Worm (Caenorhabditis elegans) whole organism, dauer: ENCODE results near the gene nft-1.

ENCODE experiments used
- unc-62 ChIP-seq: sonication (generic microtip); optimal IDR thresholded peaks from 2 replicates; lab custom pipeline; 2017; ENCODE audit warnings: missing biosample characterization, missing genetic modification reagents, missing genetic modification characterization

Gene nft-1

ce11 chrIII:11915666-11916065 is 8.0 kb upstream of the nft-1 start, which contains the start of the genes ndab-1 and npp-16:
Gene ndab-1, minus strand, starts transcription at chrIII:11915712.
Gene npp-16, plus strand, starts transcription at chrIII:11915928.
- TF ChIP-seq unc-62 (GFP tag; lab: Kevin White, UChicago) = no peak

DNA sequence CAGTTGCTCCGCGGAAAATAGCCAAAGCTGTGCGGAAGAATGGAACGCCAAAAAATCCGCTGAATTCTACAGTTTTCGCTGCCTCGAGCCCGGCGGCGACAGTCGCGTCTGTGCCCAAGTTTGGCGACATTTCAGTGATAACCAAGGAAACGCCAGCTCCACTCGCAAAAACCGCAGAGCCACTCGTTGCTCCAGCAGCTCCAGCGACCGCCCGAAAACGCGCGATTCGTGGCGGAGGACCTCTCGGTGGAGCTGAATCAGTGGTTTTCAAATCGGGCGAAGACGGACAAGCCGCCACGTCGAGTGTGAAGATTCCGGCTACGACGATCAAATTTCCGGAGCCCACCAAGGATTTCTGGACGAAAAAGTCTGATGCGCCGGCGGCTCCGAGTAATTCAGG is 7.4 kb upstream of the nft-1 start:
- TF ChIP-seq unc-62 (GFP tag; lab: Kevin White, UChicago) = no peak

ce11 chrIII:11917090-11917489 is 6.6 kb upstream of the nft-1 start:
- TF ChIP-seq unc-62 (GFP tag; lab: Kevin White, UChicago) = no peak

- TF ChIP-seq unc-62 (GFP tag; lab: Kevin White, UChicago) = no peak
Observed at ce11 chrIII:11917525-11917924, 6.2 kb upstream of the nft-1 start.

DNA sequence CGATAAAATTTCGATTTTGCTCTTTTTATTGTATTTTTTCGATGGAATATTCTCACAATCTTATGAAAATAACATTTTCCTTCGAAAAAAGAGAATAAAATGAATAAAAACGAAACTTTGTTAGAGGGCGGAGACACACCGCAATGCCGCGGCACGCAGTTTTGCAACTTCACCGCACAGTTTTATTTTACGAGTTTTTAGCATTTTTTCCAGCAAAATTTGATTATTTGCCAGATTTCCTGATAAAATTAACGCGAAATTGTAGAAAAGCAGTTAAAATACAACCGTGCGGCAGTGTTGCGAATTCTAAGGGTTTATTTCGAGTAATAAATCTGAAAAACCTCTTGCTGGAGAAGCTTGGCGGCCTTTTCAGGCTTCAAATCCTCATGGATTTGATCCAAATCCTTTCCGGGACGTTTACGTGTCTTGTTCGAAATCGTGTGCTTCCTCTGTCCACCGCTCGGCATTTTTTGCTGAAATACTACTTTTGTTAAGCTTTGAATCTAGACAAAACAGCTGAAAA is 5.4 kb upstream of the nft-1 start, which contains the start of gene znf-593:
znf-593 (minus strand) TSS at position 473 of the 523 bp plus-strand sequence.
- TF ChIP-seq unc-62 (GFP tag; lab: Kevin White, UChicago) = no peak

DNA sequence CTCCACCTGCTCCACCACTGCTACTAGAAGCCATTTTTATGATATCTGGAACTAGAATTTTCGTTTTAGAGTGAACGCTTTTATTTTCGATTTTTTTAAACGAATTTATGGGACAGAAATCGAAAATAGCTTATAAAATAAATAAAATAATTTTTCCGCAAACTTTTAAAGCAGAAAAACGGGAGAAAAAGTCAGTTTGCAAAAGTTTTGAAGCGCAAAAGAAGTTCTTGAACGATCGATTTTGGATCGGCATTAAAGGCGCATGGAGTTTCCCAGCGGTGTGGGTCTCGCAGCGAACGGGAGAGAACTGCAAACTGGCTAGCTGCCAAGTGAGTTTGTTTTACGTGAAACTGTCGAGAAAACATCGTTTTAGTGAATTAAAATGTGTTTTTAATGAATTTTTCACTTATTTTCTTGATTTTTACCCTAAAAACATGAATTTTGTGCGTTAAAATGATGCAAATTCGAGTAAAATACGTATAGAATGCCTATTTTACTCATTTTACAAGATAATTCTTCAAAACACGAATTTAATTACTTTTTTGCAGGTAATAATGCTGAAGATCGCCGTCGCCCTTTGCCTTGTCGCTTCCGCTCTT is 3.4 kb upstream of the nft-1 start, which contains the start of the genes ccf-1 and trap-4:
ccf-1 (minus strand) TSS at position 51 of the 599 bp plus-strand sequence.
trap-4 (plus strand) TSS at position 549 of the 599 bp plus-strand sequence.
- no peak for TF ChIP-seq unc-62 (GFP tag; lab: Kevin White, UChicago)

ce11 chrIII:11921658-11922098 is 2.0 kb upstream of the nft-1 start, which contains the start of gene Y56A3A.22:
Gene Y56A3A.22, plus strand, starts transcription at chrIII:11921692.
- no peak for TF ChIP-seq unc-62 (GFP tag; lab: Kevin White, UChicago)

DNA sequence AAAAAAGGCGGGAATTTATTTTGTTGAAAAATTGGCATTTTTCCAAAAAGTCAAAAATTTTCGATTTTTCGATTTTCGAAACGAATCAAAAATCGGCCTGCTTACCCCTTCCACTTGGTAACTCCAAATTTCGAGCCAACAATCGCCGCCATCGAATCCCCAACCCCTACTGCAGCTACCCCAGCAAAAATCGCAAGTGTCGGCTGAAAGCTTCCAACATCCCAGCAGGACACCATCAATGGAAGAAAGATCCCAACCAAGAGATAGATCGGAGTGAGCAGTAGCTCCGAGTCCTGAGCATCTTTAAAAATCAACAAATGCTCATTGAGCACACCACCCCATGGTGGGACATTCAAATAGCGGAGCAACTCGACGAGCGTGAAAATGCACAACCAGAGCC is 7.2 kb downstream of the nft-1 start:
- no peak for TF ChIP-seq unc-62 (GFP tag; lab: Kevin White, UChicago)

DNA sequence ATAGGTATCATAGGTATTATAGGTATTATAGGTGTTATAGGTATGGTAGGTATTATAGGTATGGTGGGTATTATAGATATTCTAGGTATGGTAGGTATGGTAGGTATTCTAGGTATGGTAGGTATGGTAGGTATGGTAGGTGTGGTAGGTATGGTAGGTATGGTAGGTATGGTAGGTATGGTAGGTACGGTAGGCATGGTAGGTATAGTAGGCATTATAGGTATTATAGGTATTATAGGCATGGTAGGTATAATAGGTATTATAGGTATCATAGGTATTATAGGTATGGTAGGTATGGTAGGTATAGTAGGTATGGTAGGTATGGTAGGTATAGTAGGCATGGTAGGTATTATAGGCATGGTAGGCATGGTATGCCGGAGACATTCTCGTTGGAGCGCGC is 8.3 kb downstream of the nft-1 start:
- no peak for TF ChIP-seq unc-62 (GFP tag; lab: Kevin White, UChicago)

DNA sequence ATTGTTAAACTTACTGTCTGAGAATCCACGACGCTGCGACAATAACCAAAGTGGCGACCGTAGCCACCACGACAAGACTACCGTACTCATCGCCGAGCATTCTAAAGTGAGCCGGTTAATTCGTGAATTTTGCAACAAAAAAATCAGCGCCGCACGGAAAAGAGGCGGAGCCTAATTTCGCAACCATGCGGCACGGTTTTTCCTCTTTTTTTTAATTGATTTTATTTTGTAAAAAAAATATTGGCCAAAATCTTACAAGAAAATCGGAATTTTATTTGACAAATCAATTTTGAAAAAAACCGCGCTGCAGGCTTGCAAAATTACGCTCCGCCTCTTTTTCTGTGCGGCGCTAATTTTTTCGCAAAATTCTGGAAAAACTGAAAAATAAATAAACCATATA is 9.9 kb downstream of the nft-1 start, which contains the start of gene dolk-1:
dolk-1 (minus strand) TSS at position 101 of the 400 bp plus-strand sequence.
- TF ChIP-seq unc-62 (GFP tag; lab: Kevin White, UChicago) = no peak

DNA sequence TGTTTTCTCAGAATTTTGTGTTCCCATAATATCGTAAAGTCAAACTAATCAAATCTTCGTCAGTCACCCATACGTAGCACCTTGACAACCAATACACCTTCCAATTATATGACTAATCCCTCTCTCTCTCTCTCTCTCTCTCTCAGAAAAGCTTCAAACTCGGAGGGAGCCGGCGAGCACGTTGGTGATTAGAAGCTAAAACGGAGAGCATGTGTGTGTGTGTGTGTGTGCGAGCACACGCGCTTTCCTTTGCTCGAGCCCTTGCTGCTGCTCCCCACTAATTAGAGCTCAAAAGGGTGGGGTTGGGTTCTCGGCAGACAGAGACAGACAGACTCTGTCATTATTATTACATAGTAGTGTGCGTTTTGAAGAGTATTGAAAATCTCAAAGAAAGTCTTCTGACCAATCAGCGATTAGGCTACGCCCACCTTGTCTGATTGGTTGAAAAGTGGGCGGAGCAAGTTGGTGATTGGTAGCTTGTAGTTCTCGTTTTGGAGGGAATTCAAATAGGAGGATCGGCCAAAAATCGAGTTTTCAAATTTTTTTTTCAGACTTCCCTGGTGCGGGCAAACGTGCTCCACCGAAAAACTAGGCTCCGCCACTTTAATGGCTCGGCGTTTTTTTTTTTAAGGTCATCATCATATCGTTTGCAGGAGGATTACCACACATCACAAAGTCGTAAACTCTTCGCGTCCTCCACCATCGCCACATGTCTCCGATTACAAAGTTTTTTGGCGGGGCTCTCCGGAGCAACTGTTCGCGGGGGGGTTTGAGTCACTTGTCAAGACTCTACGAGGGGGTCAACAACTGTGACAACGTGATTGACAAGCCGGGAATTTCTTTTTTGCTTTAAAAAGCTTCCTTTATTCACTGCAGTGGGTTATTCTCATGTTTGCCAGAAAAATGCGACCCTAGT is 11.6 kb downstream of the nft-1 start:
- no peak for TF ChIP-seq unc-62 (GFP tag; lab: Kevin White, UChicago)

DNA sequence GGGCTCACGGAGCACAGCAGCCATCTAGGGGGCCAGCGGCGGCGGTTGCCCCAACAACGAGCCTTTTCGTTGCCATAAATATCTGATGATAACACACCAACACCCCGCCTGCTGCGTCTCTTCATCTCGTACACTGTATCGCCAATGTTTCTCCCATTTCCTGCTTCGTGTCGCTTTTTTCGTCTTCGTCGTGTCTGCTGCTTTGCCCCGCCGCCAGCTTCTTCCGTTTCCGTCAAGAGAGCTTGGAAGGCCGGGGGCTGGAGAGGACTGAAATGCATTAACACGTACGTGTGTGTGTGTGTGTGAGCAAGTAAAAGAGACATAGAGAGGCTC is 12.2 kb downstream of the nft-1 start:
- TF ChIP-seq unc-62 (GFP tag; lab: Kevin White, UChicago) = no peak

ce11 chrIII:11936668-11937276 is 13.1 kb downstream of the nft-1 start:
- no peak for TF ChIP-seq unc-62 (GFP tag; lab: Kevin White, UChicago)

DNA sequence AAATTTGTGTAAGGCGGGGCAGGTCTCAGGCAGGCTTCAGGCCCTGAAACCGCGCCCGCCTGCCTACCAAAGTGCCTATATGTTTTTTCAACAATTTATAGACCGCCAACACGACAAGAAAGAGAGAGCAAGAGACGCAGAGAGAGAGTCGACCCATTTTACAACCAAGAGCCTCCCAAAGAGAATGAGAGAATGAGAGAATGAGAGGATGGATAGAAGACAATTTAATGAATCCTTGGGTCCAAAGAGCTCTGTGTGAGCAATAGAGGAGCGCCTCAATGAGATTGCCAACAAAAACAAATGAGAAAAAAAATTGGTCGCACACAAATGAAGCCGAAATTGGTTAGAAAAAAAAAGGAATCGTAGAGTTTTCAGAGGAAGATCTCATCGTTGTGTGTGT is 14.2 kb downstream of the nft-1 start:
- TF ChIP-seq unc-62 (GFP tag; lab: Kevin White, UChicago) = no peak

DNA sequence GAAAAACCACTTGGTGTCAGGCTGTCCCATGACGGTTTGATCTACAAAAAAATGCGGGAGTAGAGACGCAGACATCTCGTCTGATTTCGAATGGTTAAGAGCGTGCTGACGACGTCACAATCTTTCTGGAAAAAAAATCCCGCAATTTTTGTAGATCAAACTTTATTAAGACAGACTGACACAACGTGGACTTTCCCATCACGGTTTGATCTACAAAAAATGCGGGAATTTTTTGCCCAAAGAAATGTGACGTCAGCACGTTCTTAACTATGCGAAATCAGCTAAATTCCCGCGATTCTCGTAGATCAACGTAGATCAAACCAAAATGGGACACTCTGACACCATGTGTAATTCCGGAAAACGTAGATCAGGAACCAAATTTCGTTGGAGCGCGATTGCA is 14.8 kb downstream of the nft-1 start:
- no peak for TF ChIP-seq unc-62 (GFP tag; lab: Kevin White, UChicago)
